Worm (Caenorhabditis elegans) whole organism, L4 larva: ENCODE data around the gene F18G5.6.
A peak's percentile ranks its signal among the peaks of the same experiment; 100 is the strongest.

ENCODE experiments used
- F26F4.8 ChIP-seq: fragments of 200-800 bp; sonication (Bioruptor generic); conservative IDR thresholded peaks from 2 replicates; pipeline ENCODE4 v1.3.6; 2022; ENCODE audit warnings: missing genetic modification characterization, missing compliant biosample characterization
- F49E8.2 ChIP-seq: sonication (generic microtip); optimal IDR thresholded peaks from 2 replicates; lab custom pipeline; 2016; ENCODE audit warnings: missing compliant biosample characterization, mild to moderate bottlenecking, missing genetic modification characterization, borderline replicate concordance
- R02D3.7 ChIP-seq: fragments of 150-350 bp; sonication (generic microtip); optimal IDR thresholded peaks from 3 replicates; lab custom pipeline; 2014; ENCODE audit warnings: missing biosample characterization, missing genetic modification characterization
- Y105C5A.15 ChIP-seq: fragments of 200-800 bp; sonication (Bioruptor generic); IDR thresholded peaks from 2 replicates; pipeline ENCODE4 v1.3.6; 2022; ENCODE audit warnings: missing genetic modification characterization, missing compliant biosample characterization
- Y48G9A.11 ChIP-seq: fragments of 200-800 bp; sonication (Bioruptor generic); IDR thresholded peaks from 2 replicates; pipeline ENCODE4 v1.3.6; 2022; ENCODE audit warnings: missing genetic modification reagents, missing genetic modification characterization, missing compliant biosample characterization
- aha-1 ChIP-seq: fragments of 150-350 bp; peaks from one replicate; lab custom pipeline; 2014; ENCODE audit warnings: missing biosample characterization, missing genetic modification characterization
- aly-2 ChIP-seq: sonication (generic microtip); optimal IDR thresholded peaks from 2 replicates; lab custom pipeline; 2018; ENCODE audit warnings: missing biosample characterization, missing genetic modification characterization
- ama-1 ChIP-seq: fragments of 150-350 bp; optimal IDR thresholded peaks from 2 replicates; lab custom pipeline; 2014; ENCODE audit warnings: inconsistent platforms, mixed read lengths
- arid-1 ChIP-seq: fragments of 200-800 bp; sonication (Bioruptor generic); conservative IDR thresholded peaks from 2 replicates; pipeline ENCODE4 v1.3.6; 2022; ENCODE audit warnings: missing genetic modification reagents, missing genetic modification characterization, missing compliant biosample characterization
- ceh-20 ChIP-seq: fragments of 200-800 bp; sonication (Bioruptor generic); IDR thresholded peaks from 2 replicates; pipeline ENCODE4 v1.3.6; 2022; ENCODE audit warnings: missing genetic modification reagents, missing genetic modification characterization, missing compliant biosample characterization
- ceh-28 ChIP-seq: fragments of 150-350 bp; optimal IDR thresholded peaks from 2 replicates; lab custom pipeline; 2014; ENCODE audit warnings: missing biosample characterization, missing genetic modification reagents, missing genetic modification characterization
- ceh-82 ChIP-seq: sonication (generic microtip); optimal IDR thresholded peaks from 2 replicates; lab custom pipeline; 2017; ENCODE audit warnings: missing biosample characterization, missing genetic modification characterization
- daf-19 ChIP-seq: fragments of 200-800 bp; sonication (Bioruptor generic); conservative IDR thresholded peaks from 2 replicates; pipeline ENCODE4 v1.3.6; 2022; ENCODE audit warnings: missing genetic modification characterization, missing compliant biosample characterization
- daf-8 ChIP-seq: fragments of 200-800 bp; sonication (Bioruptor generic); IDR thresholded peaks from 2 replicates; pipeline ENCODE4 v1.3.6; 2022; ENCODE audit warnings: missing genetic modification characterization, missing compliant biosample characterization
- dmd-6 ChIP-seq: fragments of 200-800 bp; sonication (Bioruptor generic); IDR thresholded peaks from 2 replicates; pipeline ENCODE4 v1.3.6; 2022; ENCODE audit warnings: missing genetic modification reagents, missing genetic modification characterization, missing compliant biosample characterization
- duxl-1 ChIP-seq: sonication (generic microtip); optimal IDR thresholded peaks from 2 replicates; lab custom pipeline; 2016; ENCODE audit warnings: mild to moderate bottlenecking, missing genetic modification characterization, moderate library complexity, missing compliant biosample characterization; ENCODE audit not compliant: poor library complexity
- fos-1 ChIP-seq: fragments of 150-350 bp; optimal IDR thresholded peaks from 2 replicates; lab custom pipeline; 2014; ENCODE audit warnings: missing biosample characterization, missing genetic modification characterization
- hif-1 ChIP-seq, 2 experiments: sonication (generic microtip); optimal IDR thresholded peaks; 2 replicates each; lab custom pipeline; 2016 to 2017; ENCODE audit warnings: missing compliant biosample characterization in 2 of 2, missing genetic modification characterization in 2 of 2, missing genetic modification reagents in 2 of 2, missing genotype in 2 of 2, mild to moderate bottlenecking in 1 of 2
- hlh-11 ChIP-seq: fragments of 200-800 bp; sonication (Bioruptor generic); optimal IDR thresholded peaks from 2 replicates; lab custom pipeline; 2018; ENCODE audit warnings: mild to moderate bottlenecking, missing genetic modification characterization, missing compliant biosample characterization
- hlh-30 ChIP-seq: sonication (generic microtip); optimal IDR thresholded peaks from 2 replicates; lab custom pipeline; 2017; ENCODE audit warnings: antibody characterized with exemption, mild to moderate bottlenecking, missing genetic modification characterization, missing compliant biosample characterization; ENCODE audit not compliant: insufficient read depth
- lin-13 ChIP-seq: fragments of 150-350 bp; optimal IDR thresholded peaks from 2 replicates; lab custom pipeline; 2014; ENCODE audit warnings: missing biosample characterization, missing genetic modification reagents, missing genetic modification characterization
- lin-38 ChIP-seq: fragments of 200-800 bp; sonication (Bioruptor generic); IDR thresholded peaks from 2 replicates; pipeline ENCODE4 v1.3.6; 2022; ENCODE audit warnings: missing genetic modification reagents, missing genetic modification characterization, missing compliant biosample characterization
- lin-39 ChIP-seq: fragments of 150-350 bp; optimal IDR thresholded peaks from 2 replicates; lab custom pipeline; 2014; ENCODE audit warnings: missing biosample characterization, missing genetic modification reagents, missing genetic modification characterization
- lir-3 ChIP-seq: sonication (generic microtip); optimal IDR thresholded peaks from 2 replicates; lab custom pipeline; 2016; ENCODE audit warnings: mild to moderate bottlenecking, missing genetic modification characterization, missing compliant biosample characterization
- mdt-29 ChIP-seq: fragments of 200-800 bp; sonication (Bioruptor generic); IDR thresholded peaks from 2 replicates; pipeline ENCODE4 v1.3.6; 2022; ENCODE audit warnings: missing genetic modification reagents, missing genetic modification characterization, missing compliant biosample characterization
- mep-1 ChIP-seq: fragments of 150-350 bp; sonication (generic microtip); optimal IDR thresholded peaks from 3 replicates; lab custom pipeline; 2014; ENCODE audit warnings: missing biosample characterization, missing genetic modification characterization
- mes-2 ChIP-seq: sonication (generic microtip); optimal IDR thresholded peaks from 2 replicates; lab custom pipeline; 2016; ENCODE audit warnings: missing genotype, mild to moderate bottlenecking, missing genetic modification characterization, missing compliant biosample characterization; ENCODE audit not compliant: poor library complexity, severe bottlenecking
- nhr-10 ChIP-seq: fragments of 150-350 bp; optimal IDR thresholded peaks from 2 replicates; lab custom pipeline; 2014; ENCODE audit warnings: missing biosample characterization, missing genetic modification characterization
- nhr-102 ChIP-seq: sonication (generic microtip); optimal IDR thresholded peaks from 2 replicates; lab custom pipeline; 2016; ENCODE audit warnings: mild to moderate bottlenecking, missing genetic modification characterization, moderate library complexity, missing compliant biosample characterization
- nhr-11 ChIP-seq: fragments of 150-350 bp; optimal IDR thresholded peaks from 2 replicates; lab custom pipeline; 2014; ENCODE audit warnings: missing biosample characterization, missing genetic modification characterization
- nhr-111 ChIP-seq: fragments of 200-800 bp; sonication (Bioruptor generic); optimal IDR thresholded peaks from 2 replicates; lab custom pipeline; 2018; ENCODE audit warnings: mild to moderate bottlenecking, missing genetic modification characterization, missing compliant biosample characterization
- nhr-237 ChIP-seq: sonication (generic microtip); optimal IDR thresholded peaks from 2 replicates; lab custom pipeline; 2017; ENCODE audit warnings: missing biosample characterization, missing genetic modification characterization
- nhr-28 ChIP-seq: fragments of 150-350 bp; optimal IDR thresholded peaks from 2 replicates; lab custom pipeline; 2014; ENCODE audit warnings: missing biosample characterization, missing genetic modification characterization
- nhr-42 ChIP-seq: fragments of 200-800 bp; sonication (Bioruptor generic); IDR thresholded peaks from 2 replicates; pipeline ENCODE4 v1.3.6; 2022; ENCODE audit warnings: missing genetic modification characterization, missing compliant biosample characterization
- nhr-48 ChIP-seq: sonication (generic microtip); optimal IDR thresholded peaks from 2 replicates; lab custom pipeline; 2016; ENCODE audit warnings: mild to moderate bottlenecking, missing genetic modification characterization, missing compliant biosample characterization
- nhr-6 ChIP-seq: fragments of 150-350 bp; optimal IDR thresholded peaks from 2 replicates; lab custom pipeline; 2014; ENCODE audit warnings: missing biosample characterization, missing genetic modification characterization
- nhr-77 ChIP-seq: fragments of 150-350 bp; optimal IDR thresholded peaks from 2 replicates; lab custom pipeline; 2014; ENCODE audit warnings: missing biosample characterization, missing genetic modification characterization
- pha-4 ChIP-seq, 2 experiments: fragments of 150-350 bp in 1 of 2; fragments of 200-800 bp in 1 of 2; sonication (Bioruptor generic) in 1 of 2; IDR thresholded peaks in 1 of 2; optimal IDR thresholded peaks in 1 of 2; 2 replicates each; pipeline versions ENCODE4 v1.3.6 to Lab custom; 2014 to 2022; ENCODE audit warnings: missing genetic modification characterization in 2 of 2, missing genetic modification reagents in 2 of 2, missing biosample characterization in 1 of 2, missing compliant biosample characterization in 1 of 2
- php-3 ChIP-seq: fragments of 200-800 bp; sonication (Bioruptor generic); IDR thresholded peaks from 2 replicates; pipeline ENCODE4 v1.3.6; 2022; ENCODE audit warnings: missing genetic modification reagents, missing genetic modification characterization, missing compliant biosample characterization
- pqm-1 ChIP-seq: sonication (generic microtip); optimal IDR thresholded peaks from 2 replicates; lab custom pipeline; 2017; ENCODE audit warnings: missing biosample characterization, missing genetic modification characterization
- rbr-2 ChIP-seq: sonication (generic microtip); optimal IDR thresholded peaks from 2 replicates; lab custom pipeline; 2016; ENCODE audit warnings: missing genotype, missing genetic modification characterization, missing compliant biosample characterization
- saeg-2 ChIP-seq: fragments of 200-800 bp; sonication (Bioruptor generic); IDR thresholded peaks from 2 replicates; pipeline ENCODE4 v1.3.6; 2022; ENCODE audit warnings: missing genetic modification reagents, missing genetic modification characterization, missing compliant biosample characterization
- sdz-12 ChIP-seq: fragments of 200-800 bp; sonication (Bioruptor generic); optimal IDR thresholded peaks from 2 replicates; lab custom pipeline; 2018; ENCODE audit warnings: mild to moderate bottlenecking, missing genetic modification characterization, missing compliant biosample characterization
- snpc-1.2 ChIP-seq: fragments of 200-800 bp; sonication (Bioruptor generic); IDR thresholded peaks from 2 replicates; pipeline ENCODE4 v1.3.6; 2022; ENCODE audit warnings: missing genetic modification reagents, missing genetic modification characterization, missing compliant biosample characterization
- spr-1 ChIP-seq: sonication (generic microtip); optimal IDR thresholded peaks from 2 replicates; lab custom pipeline; 2016; ENCODE audit warnings: mild to moderate bottlenecking, missing genetic modification characterization, missing compliant biosample characterization
- tag-97 ChIP-seq: fragments of 200-800 bp; sonication (Bioruptor generic); IDR thresholded peaks from 2 replicates; pipeline ENCODE4 v1.3.6; 2022; ENCODE audit warnings: missing genetic modification characterization, missing compliant biosample characterization
- tra-1 ChIP-seq: fragments of 200-800 bp; sonication (Bioruptor generic); IDR thresholded peaks from 2 replicates; pipeline ENCODE4 v1.3.6; 2022; ENCODE audit warnings: missing genetic modification reagents, missing genetic modification characterization, missing compliant biosample characterization
- unc-39 ChIP-seq: sonication (generic microtip); optimal IDR thresholded peaks from 2 replicates; lab custom pipeline; 2017; ENCODE audit warnings: missing biosample characterization, missing genetic modification characterization
- unc-62 ChIP-seq, 3 experiments: fragments of 150-350 bp in 1 of 3; sonication (generic microtip); optimal IDR thresholded peaks in 2 of 3; peaks in 1 of 3; 1 replicate in 1 of 3; 2 replicates in 2 of 3; lab custom pipeline; 2014 to 2017; ENCODE audit warnings: missing biosample characterization in 3 of 3, missing genetic modification characterization in 3 of 3, missing genetic modification reagents in 3 of 3, missing genotype in 1 of 3
- vab-7 ChIP-seq: fragments of 200-800 bp; sonication (Bioruptor generic); IDR thresholded peaks from 2 replicates; pipeline ENCODE4 v1.3.6; 2022; ENCODE audit warnings: missing genetic modification reagents, missing genetic modification characterization, missing compliant biosample characterization
- zip-2 ChIP-seq: fragments of 150-350 bp; optimal IDR thresholded peaks from 2 replicates; lab custom pipeline; 2014; ENCODE audit warnings: missing biosample characterization, missing genetic modification characterization

The F18G5.6 gene

DNA sequence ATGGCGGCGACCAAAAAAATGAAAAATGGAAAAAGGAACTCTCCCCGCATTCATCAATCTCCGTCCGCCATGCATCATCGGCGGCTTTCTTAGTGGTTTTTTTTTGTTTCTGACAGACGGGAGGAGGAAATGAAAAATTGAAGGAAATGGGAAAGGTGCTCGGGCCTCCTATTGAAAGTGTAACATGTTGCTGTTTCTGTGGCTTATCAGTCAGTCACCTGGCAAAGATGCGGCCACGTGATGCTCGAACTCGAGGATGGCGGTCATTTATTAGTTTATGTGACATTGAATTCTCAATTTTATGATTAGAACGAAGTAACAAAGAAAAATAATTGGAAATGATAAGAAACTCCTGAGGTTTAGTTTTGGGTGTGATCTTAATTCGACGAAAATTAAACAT is 505 bp upstream of the F18G5.6 start:
- TF ChIP-seq unc-62 (GFP tag; optimal IDR thresholded peaks at IDR 0.05 in 1 of 2; lab: Kevin White, UChicago) = peak in 1 of 2 experiments; percentile 86
- TF ChIP-seq unc-62 (tag; optimal IDR thresholded peaks at IDR 0.05; lab: Kevin White, UChicago) = no peak
- TF ChIP-seq pha-4 (GFP tag; IDR thresholded peaks at IDR 0.05; lab: Robert Waterston, UW) = peak; percentile 56; the same call in 1 of the 2 replicates
- no peak for TF ChIP-seq pha-4 (tag; optimal IDR thresholded peaks at IDR 0.05; lab: Kevin White, UChicago)
- TF ChIP-seq arid-1 (GFP tag; lab: Robert Waterston, UW) = no peak
- TF ChIP-seq lin-13 = peak; percentile 17
- no peak for TF ChIP-seq F49E8.2 (tag; lab: Kevin White, UChicago)
- TF ChIP-seq ceh-28 (tag; lab: Kevin White, UChicago) = no peak
- TF ChIP-seq hlh-30 (tag; lab: Kevin White, UChicago) = peak; percentile 94
- peak; percentile 82 for TF ChIP-seq aha-1 (tag; lab: Kevin White, UChicago)
- TF ChIP-seq lin-38 (GFP tag; lab: Robert Waterston, UW) = peak; percentile 29; the same call in 1 of the 2 replicates
- TF ChIP-seq sdz-12 = no peak
- TF ChIP-seq F26F4.8 (GFP tag; lab: Robert Waterston, UW) = no peak
- no peak for TF ChIP-seq duxl-1
- TF ChIP-seq nhr-10 = peak; percentile 12
- peak; percentile 50 for TF ChIP-seq mes-2 (tag; lab: Kevin White, UChicago)
- peak; percentile 32 for TF ChIP-seq nhr-48 (tag; lab: Kevin White, UChicago)
- TF ChIP-seq lir-3 (tag; lab: Kevin White, UChicago) = no peak
- TF ChIP-seq pqm-1 (tag; lab: Kevin White, UChicago) = peak; percentile 76
- peak; percentile 93 for TF ChIP-seq dmd-6 (GFP tag; lab: Robert Waterston, UW)
- no peak for TF ChIP-seq nhr-11 (tag; lab: Kevin White, UChicago)
- no peak for TF ChIP-seq vab-7 (GFP tag; lab: Robert Waterston, UW)
- peak; percentile 94 for TF ChIP-seq hlh-11 (tag; lab: Kevin White, UChicago)
- TF ChIP-seq daf-19 = no peak
- TF ChIP-seq R02D3.7 (tag; lab: Kevin White, UChicago) = no peak
- TF ChIP-seq nhr-6 (tag; lab: Kevin White, UChicago) = no peak
- peak; percentile 57 for TF ChIP-seq mep-1 (tag; lab: Kevin White, UChicago)
- no peak for TF ChIP-seq Y48G9A.11 (GFP tag; lab: Robert Waterston, UW)
- peak; percentile 16 for TF ChIP-seq zip-2
- TF ChIP-seq unc-39 (tag; lab: Kevin White, UChicago) = no peak
- no peak for TF ChIP-seq snpc-1.2
- TF ChIP-seq aly-2 (tag; lab: Kevin White, UChicago) = no peak
- TF ChIP-seq hif-1 (tag; optimal IDR thresholded peaks at IDR 0.05; lab: Kevin White, UChicago) = peak in 1 of 2 experiments; percentile 43
- TF ChIP-seq saeg-2 = 0 out of 2 replicates have a peak, but pooled peaks have one; percentile 20
- TF ChIP-seq spr-1 (tag; lab: Kevin White, UChicago) = no peak
- TF ChIP-seq Y105C5A.15 (GFP tag; lab: Robert Waterston, UW) = no peak
- TF ChIP-seq mdt-29 = peak; percentile 55; the same call in 1 of the 2 replicates
- TF ChIP-seq tag-97 (GFP tag; lab: Robert Waterston, UW) = 0 out of 2 replicates have a peak, but pooled peaks have one; percentile 53
- TF ChIP-seq ceh-82 (tag; lab: Kevin White, UChicago) = no peak
- TF ChIP-seq nhr-42 = no peak
- peak; percentile 79 for TF ChIP-seq nhr-28 (tag; lab: Kevin White, UChicago)
- no peak for TF ChIP-seq daf-8 (GFP tag; lab: Robert Waterston, UW)
- no peak for TF ChIP-seq rbr-2
- TF ChIP-seq nhr-111 (GFP tag; lab: Kevin White, UChicago) = no peak
- TF ChIP-seq nhr-102 (tag; lab: Kevin White, UChicago) = peak; percentile 61
- peak; percentile 76 for TF ChIP-seq tra-1 (GFP tag; lab: Robert Waterston, UW)
- TF ChIP-seq ceh-20 (GFP tag; lab: Robert Waterston, UW) = peak; percentile 82
- peak; percentile 98 for TF ChIP-seq php-3 (GFP tag; lab: Robert Waterston, UW)
- TF ChIP-seq nhr-77 (tag; lab: Kevin White, UChicago) = peak; percentile 77
- peak; percentile 2 for TF ChIP-seq ama-1 (lab: Kevin White, UChicago)
- no peak for TF ChIP-seq lin-39
- no peak for TF ChIP-seq fos-1 (tag; lab: Kevin White, UChicago)
- no peak for TF ChIP-seq nhr-237 (tag; lab: Kevin White, UChicago)
